Fruit fly (Drosophila melanogaster): ENCODE measurements around the gene CG17283.

DNA sequence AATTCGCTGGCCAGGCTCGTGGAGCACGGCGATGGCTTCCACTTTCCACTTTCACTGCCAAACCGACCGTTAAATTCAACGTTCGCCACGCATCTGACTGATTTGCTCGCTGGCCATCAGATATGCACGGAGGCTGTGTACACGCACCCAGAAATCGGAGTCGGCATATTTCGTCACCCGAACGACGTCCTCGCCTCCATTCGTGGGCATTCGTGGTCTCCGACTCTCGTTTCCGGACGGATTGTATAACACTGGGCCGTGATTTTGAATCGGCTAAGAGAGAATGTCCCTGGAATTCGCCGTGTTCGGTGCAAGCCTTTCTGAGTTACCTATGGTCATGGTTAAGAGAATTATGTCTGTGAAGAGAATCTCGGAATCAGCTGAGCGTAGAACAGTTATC is 41.7 kb upstream of the CG17283 start, which contains the start of gene beat-IIa:
- TF ChIP-seq CG9948 (tag; optimal IDR thresholded peaks at IDR 0.05) (no peak), rn (GFP tag; IDR thresholded peaks at IDR 0.05) (no peak), Pif1B (GFP tag; optimal IDR thresholded peaks at IDR 0.05) (no peak), fd96Ca (GFP tag; IDR thresholded peaks at IDR 0.05) (no peak), CG32121 (GFP tag; IDR thresholded peaks at IDR 0.05) (no peak), CG17806 (tag; optimal IDR thresholded peaks at IDR 0.05) (no peak), EcR (GFP tag; optimal IDR thresholded peaks at IDR 0.05) (no peak), Ets98B (GFP tag; IDR thresholded peaks at IDR 0.05) (no peak), CG12605 (GFP tag; IDR thresholded peaks at IDR 0.05) (no peak)

All from whole organism, pupa.